Fruit fly (Drosophila melanogaster): ENCODE measurements around the gene RecQ4.

Gene RecQ4

dm6 chr3L:8197779-8198279, 22.1 kb upstream of the RecQ4 start, which contains the start of the genes UbcE2M and Dhps (continued):
- TF ChIP-seq ase (GFP tag; IDR thresholded peaks at IDR 0.05) = peak; percentile 38; the same call in 1 of the 3 replicates
- no peak for TF ChIP-seq lov (optimal IDR thresholded peaks at IDR 0.05)
- no peak for TF ChIP-seq lov (GFP tag; IDR thresholded peaks at IDR 0.05)
- TF ChIP-seq CG15479 (GFP tag; optimal IDR thresholded peaks at IDR 0.05) = no peak
- no peak for TF ChIP-seq prd (optimal IDR thresholded peaks at IDR 0.05)
- TF ChIP-seq prd (GFP tag; IDR thresholded peaks at IDR 0.05) = peak; percentile 82
- peak; percentile 47 for TF ChIP-seq kay (GFP tag; optimal IDR thresholded peaks at IDR 0.05)
- no peak for TF ChIP-seq ac (GFP tag; optimal IDR thresholded peaks at IDR 0.05)
- peak; percentile 41 for TF ChIP-seq chn (GFP tag; optimal IDR thresholded peaks at IDR 0.05)
- TF ChIP-seq CG3838 (GFP tag; optimal IDR thresholded peaks at IDR 0.05) = no peak
- TF ChIP-seq dati (GFP tag; IDR thresholded peaks at IDR 0.05) = no peak
- peak; percentile 71 for TF ChIP-seq CG13287 (GFP tag; IDR thresholded peaks at IDR 0.05; ENCODE audit: partially characterized antibody)
- no peak for TF ChIP-seq gsb (GFP tag; IDR thresholded peaks at IDR 0.05)
- no peak for TF ChIP-seq D19A (tag; optimal IDR thresholded peaks at IDR 0.05)
- no peak for TF ChIP-seq pita (GFP tag; optimal IDR thresholded peaks at IDR 0.05)
- no peak for TF ChIP-seq bab2 (GFP tag; optimal IDR thresholded peaks at IDR 0.05)
- TF ChIP-seq CG2129 (GFP tag; IDR thresholded peaks at IDR 0.05; ENCODE audit: partially characterized antibody) = peak; percentile 33
- no peak for TF ChIP-seq CG6854 (GFP tag; optimal IDR thresholded peaks at IDR 0.05)
- no peak for TF ChIP-seq dan (GFP tag; IDR thresholded peaks at IDR 0.05)
- peak; percentile 69 for TF ChIP-seq CG17385 (GFP tag; optimal IDR thresholded peaks at IDR 0.05)
- no peak for TF ChIP-seq Sox102F (GFP tag; optimal IDR thresholded peaks at IDR 0.05)
- peak; percentile 42; the same call in 1 of the 2 replicates for TF ChIP-seq Poxn (GFP tag; IDR thresholded peaks at IDR 0.05)
- peak; percentile 61 for TF ChIP-seq CG6689 (GFP tag; IDR thresholded peaks at IDR 0.05)
- no peak for TF ChIP-seq Lim3 (GFP tag; IDR thresholded peaks at IDR 0.05)
- no peak for TF ChIP-seq CG6813 (GFP tag; optimal IDR thresholded peaks at IDR 0.05)
- TF ChIP-seq D (optimal IDR thresholded peaks at IDR 0.05) = no peak
- TF ChIP-seq D (GFP tag; optimal IDR thresholded peaks at IDR 0.05) = peak; percentile 52
- no peak for TF ChIP-seq CG1832 (GFP tag; optimal IDR thresholded peaks at IDR 0.05)
- no peak for TF ChIP-seq Mad (GFP tag; optimal IDR thresholded peaks at IDR 0.05)
- peak; percentile 84 for TF ChIP-seq amos (GFP tag; IDR thresholded peaks at IDR 0.05; ENCODE audit: partially characterized antibody)
- TF ChIP-seq CG18599 (GFP tag; optimal IDR thresholded peaks at IDR 0.05) = no peak
- TF ChIP-seq CG11093 (GFP tag; IDR thresholded peaks at IDR 0.05) = peak; percentile 56; the same call in 1 of the 3 replicates

dm6 chr3L:8193016-8193415, 17.2 kb upstream of the RecQ4 start, which contains the start of gene CG7387:
CG7387 (minus strand) TSS chr3L:8193116.
- TF ChIP-seq CG11560 (tag; IDR thresholded peaks at IDR 0.05) (no peak), CG12219 (GFP tag; optimal IDR thresholded peaks at IDR 0.05) (no peak), crol (GFP tag; IDR thresholded peaks at IDR 0.05) (no peak), sna (GFP tag; IDR thresholded peaks at IDR 0.05; ENCODE audit: partially characterized antibody) (no peak), CG2875 (GFP tag; optimal IDR thresholded peaks at IDR 0.05) (no peak), fru (optimal IDR thresholded peaks at IDR 0.05) (no peak), HLH3B (GFP tag; IDR thresholded peaks at IDR 0.05) (no peak), ci (GFP tag; IDR thresholded peaks at IDR 0.05) (no peak), yki (optimal IDR thresholded peaks at IDR 0.05) (no peak), tup (GFP tag; optimal IDR thresholded peaks at IDR 0.05) (no peak), HLH4C (GFP tag; IDR thresholded peaks at IDR 0.05; ENCODE audit: partially characterized antibody) (no peak), Hsf (GFP tag; optimal IDR thresholded peaks at IDR 0.05) (no peak), chn (GFP tag; optimal IDR thresholded peaks at IDR 0.05) (no peak), Sry-δ (GFP tag; optimal IDR thresholded peaks at IDR 0.05) (no peak), Sox102F (GFP tag; optimal IDR thresholded peaks at IDR 0.05) (no peak), HmgD (GFP tag; optimal IDR thresholded peaks at IDR 0.05) (no peak)
